Worm (Caenorhabditis elegans) whole organism, L4 larva: ENCODE measurements around the gene maph-1.3.
"Not testable (repeated sequence)": the region's sequence is repeated elsewhere in the genome, so short reads cannot be mapped to it uniquely, and the experiment has no call there.

Source experiments
- nhr-237 ChIP-seq: sonication (generic microtip); optimal IDR thresholded peaks from 2 replicates; lab custom pipeline; 2017; ENCODE audit warnings: missing biosample characterization, missing genetic modification characterization
- nhr-25 ChIP-seq: sonication (generic microtip); optimal IDR thresholded peaks from 2 replicates; lab custom pipeline; 2017; ENCODE audit warnings: missing genetic modification characterization, mild to moderate bottlenecking, missing compliant biosample characterization, antibody characterized with exemption, moderate library complexity, borderline replicate concordance; ENCODE audit not compliant: insufficient read depth
- pha-4 ChIP-seq, 2 experiments: fragments of 150-350 bp in 1 of 2; fragments of 200-800 bp in 1 of 2; sonication (Bioruptor generic) in 1 of 2; IDR thresholded peaks in 1 of 2; optimal IDR thresholded peaks in 1 of 2; 2 replicates each; pipeline versions ENCODE4 v1.3.6 to Lab custom; 2014 to 2022; ENCODE audit warnings: missing genetic modification characterization in 2 of 2, missing genetic modification reagents in 2 of 2, missing biosample characterization in 1 of 2, missing compliant biosample characterization in 1 of 2
- snpc-4 ChIP-seq: fragments of 150-350 bp; optimal IDR thresholded peaks from 2 replicates; lab custom pipeline; 2014; ENCODE audit warnings: missing biosample characterization, missing genetic modification characterization

DNA sequence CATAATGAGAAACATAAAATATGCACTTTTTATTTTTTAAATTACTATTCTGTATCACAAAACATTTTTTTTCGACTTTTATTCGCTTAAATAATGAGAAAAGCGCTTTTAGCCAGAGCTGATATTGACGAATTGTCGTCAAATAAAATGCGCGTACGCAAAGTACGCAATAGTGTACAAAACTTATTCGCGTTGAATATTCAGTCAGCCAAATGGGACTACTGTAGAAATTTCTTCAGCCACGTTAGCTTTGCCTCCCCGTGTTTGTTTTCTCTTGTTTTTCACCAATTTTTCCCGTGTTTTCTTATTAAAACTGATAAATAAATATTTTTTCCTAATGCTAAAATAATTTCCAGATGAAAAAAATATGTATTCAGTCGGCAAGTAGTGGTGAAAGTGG lies 12.3 kb downstream of the maph-1.3 start:
- TF ChIP-seq pha-4 (GFP tag; IDR thresholded peaks at IDR 0.05; lab: Robert Waterston, UW), result peak; percentile 68
- not testable (repeated sequence) for TF ChIP-seq pha-4 (tag; optimal IDR thresholded peaks at IDR 0.05; lab: Kevin White, UChicago); nhr-237 (tag; lab: Kevin White, UChicago); snpc-4; nhr-25 (tag; lab: Kevin White, UChicago)
